Fruit fly (Drosophila melanogaster): ENCODE data around the gene tey.

Gene tey

dm6 chr3L:19655923-19656322 is 8.0 kb downstream of the tey start (continued):
- TF ChIP-seq ash1 (GFP tag; optimal IDR thresholded peaks at IDR 0.05) (no peak), D19A (tag; optimal IDR thresholded peaks at IDR 0.05) (peak; percentile 55), slou (GFP tag; optimal IDR thresholded peaks at IDR 0.05) (no peak), cas (GFP tag; IDR thresholded peaks at IDR 0.05) (no peak), gsb (GFP tag; IDR thresholded peaks at IDR 0.05) (no peak), cg (GFP tag; optimal IDR thresholded peaks at IDR 0.05) (no peak), CHES-1-like (GFP tag; optimal IDR thresholded peaks at IDR 0.05) (no peak), vvl (GFP tag; IDR thresholded peaks at IDR 0.05) (peak; percentile 80), CG13894 (tag; optimal IDR thresholded peaks at IDR 0.05) (no peak), HHEX (GFP tag; optimal IDR thresholded peaks at IDR 0.05) (peak; percentile 51), stc (GFP tag; IDR thresholded peaks at IDR 0.05) (peak; percentile 55), HLH3B (GFP tag; IDR thresholded peaks at IDR 0.05) (peak; percentile 72), Hey (tag; optimal IDR thresholded peaks at IDR 0.05) (no peak), CG32767 (GFP tag; IDR thresholded peaks at IDR 0.05) (no peak), tx (GFP tag; optimal IDR thresholded peaks at IDR 0.05) (no peak), Ets65A (GFP tag) (peak; percentile 11), CG17359 (tag; optimal IDR thresholded peaks at IDR 0.05) (peak; percentile 57), Hmx (GFP tag; optimal IDR thresholded peaks at IDR 0.05) (no peak), CG7745 (tag; optimal IDR thresholded peaks at IDR 0.05) (no peak), otp (GFP tag; IDR thresholded peaks at IDR 0.05) (no peak), Awh (GFP tag; IDR thresholded peaks at IDR 0.05) (peak; percentile 52; the same call in 1 of the 2 replicates), CG12299 (tag; optimal IDR thresholded peaks at IDR 0.05) (peak; percentile 27), CG12744 (GFP tag; optimal IDR thresholded peaks at IDR 0.05) (no peak), CG11695 (GFP tag; IDR thresholded peaks at IDR 0.05) (0 out of 3 replicates have a peak, but pooled peaks have one; percentile 50), CG2889 (GFP tag; IDR thresholded peaks at IDR 0.05) (no peak), en (GFP tag; optimal IDR thresholded peaks at IDR 0.05) (no peak), CG12391 (tag; optimal IDR thresholded peaks at IDR 0.05) (peak; percentile 38), chif (GFP tag; optimal IDR thresholded peaks at IDR 0.05) (peak in 1 of 2 experiments; percentile 23), CG8388 (GFP tag; optimal IDR thresholded peaks at IDR 0.05) (peak; percentile 32), cwo (GFP tag; optimal IDR thresholded peaks at IDR 0.05) (no peak), fd102C (GFP tag; optimal IDR thresholded peaks at IDR 0.05) (no peak), C15 (GFP tag; IDR thresholded peaks at IDR 0.05) (no peak), org-1 (GFP tag; optimal IDR thresholded peaks at IDR 0.05) (peak; percentile 47), Bgb (GFP tag; IDR thresholded peaks at IDR 0.05; ENCODE audit: partially characterized antibody) (no peak), Elba2 (GFP tag; optimal IDR thresholded peaks at IDR 0.05) (no peak), CG18262 (tag; optimal IDR thresholded peaks at IDR 0.05) (peak; percentile 75), Usf (GFP tag; optimal IDR thresholded peaks at IDR 0.05) (no peak), NfI (GFP tag; optimal IDR thresholded peaks at IDR 0.05) (no peak), crol (GFP tag; IDR thresholded peaks at IDR 0.05) (no peak), Bteb2 (GFP tag; optimal IDR thresholded peaks at IDR 0.05) (no peak), CG16815 (GFP tag; optimal IDR thresholded peaks at IDR 0.05) (no peak), mld (GFP tag; IDR thresholded peaks at IDR 0.05; ENCODE audit: partially characterized antibody) (no peak), mirr (GFP tag; optimal IDR thresholded peaks at IDR 0.05) (no peak), CG1603 (tag; optimal IDR thresholded peaks at IDR 0.05) (peak; percentile 23), CG10654 (GFP tag; optimal IDR thresholded peaks at IDR 0.05) (no peak), prd (optimal IDR thresholded peaks at IDR 0.05) (no peak), prd (GFP tag; IDR thresholded peaks at IDR 0.05) (peak; percentile 79), gcm2 (GFP tag; optimal IDR thresholded peaks at IDR 0.05) (peak; percentile 7), CoRest (tag; optimal IDR thresholded peaks at IDR 0.05) (peak; percentile 69), Pdp1 (GFP tag; optimal IDR thresholded peaks at IDR 0.05) (peak; percentile 19 to 28), toy (GFP tag; IDR thresholded peaks at IDR 0.05) (no peak), CG3163 (GFP tag; optimal IDR thresholded peaks at IDR 0.05) (no peak)
